Worm (Caenorhabditis elegans): ENCODE measurements around the gene F13H10.9.

DNA sequence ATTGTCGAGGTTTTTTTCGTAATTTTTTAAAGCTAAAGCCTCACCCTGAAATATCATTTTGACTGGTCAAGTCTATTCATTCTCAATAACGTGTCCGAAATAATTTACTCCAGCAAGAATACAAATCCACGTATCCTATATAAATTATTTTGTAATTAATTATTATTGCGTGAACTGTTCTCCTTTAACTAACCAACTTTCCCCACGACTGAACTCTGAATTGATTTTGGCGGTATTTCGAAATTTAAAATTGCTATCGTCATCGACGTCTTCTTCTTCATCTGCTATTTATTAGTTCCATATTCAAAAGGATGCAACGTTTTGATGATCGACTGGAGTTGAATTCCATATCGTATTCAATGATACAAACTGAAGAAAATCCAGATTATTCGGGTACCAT is 35.4 kb upstream of the F13H10.9 start, which contains the start of the genes aqp-3 and Y69E1A.8:
- no peak for TF ChIP-seq unc-130 (GFP tag; optimal IDR thresholded peaks at IDR 0.05)
- no peak for TF ChIP-seq hlh-26 (GFP tag; conservative IDR thresholded peaks at IDR 0.05)
- no peak for TF ChIP-seq aptf-3 (GFP tag; IDR thresholded peaks at IDR 0.05)
- no peak for TF ChIP-seq ztf-6 (GFP tag; IDR thresholded peaks at IDR 0.05)
